Worm (Caenorhabditis elegans): ENCODE results near the gene lys-3.

Gene lys-3

ce11 chrV:10281374-10281773 lies 2.0 kb downstream of the lys-3 start, which contains the start of gene lys-2 (continued):
- TF ChIP-seq spr-1 (tag; optimal IDR thresholded peaks at IDR 0.05) (no peak), nhr-6 (tag; optimal IDR thresholded peaks at IDR 0.05) (peak; percentile 42), aha-1 (tag) (peak; percentile 29)

- TF ChIP-seq daf-8 (GFP tag; IDR thresholded peaks at IDR 0.05) (no peak), php-3 (GFP tag; IDR thresholded peaks at IDR 0.05) (peak; percentile 82), pqm-1 (tag; optimal IDR thresholded peaks at IDR 0.05) (peak; percentile 69), dmd-6 (GFP tag; IDR thresholded peaks at IDR 0.05) (peak; percentile 63), hif-1 (tag; optimal IDR thresholded peaks at IDR 0.05) (peak in 1 of 2 experiments; percentile 18), daf-16 (GFP tag; optimal IDR thresholded peaks at IDR 0.05) (no peak), daf-16 (tag; optimal IDR thresholded peaks at IDR 0.05) (peak; percentile 88), dve-1 (tag; optimal IDR thresholded peaks at IDR 0.05; ENCODE audit: insufficient read depth) (peak; percentile 83), nhr-28 (tag; optimal IDR thresholded peaks at IDR 0.05) (peak; percentile 70), hlh-11 (tag; optimal IDR thresholded peaks at IDR 0.05) (peak; percentile 46), madf-5 (GFP tag; IDR thresholded peaks at IDR 0.05) (no peak), nhr-77 (tag; optimal IDR thresholded peaks at IDR 0.05) (peak; percentile 28), zfp-2 (tag; optimal IDR thresholded peaks at IDR 0.05) (no peak)
These were observed 3.2 kb downstream of the lys-3 start for ce11 chrV:10280112-10280511.

DNA sequence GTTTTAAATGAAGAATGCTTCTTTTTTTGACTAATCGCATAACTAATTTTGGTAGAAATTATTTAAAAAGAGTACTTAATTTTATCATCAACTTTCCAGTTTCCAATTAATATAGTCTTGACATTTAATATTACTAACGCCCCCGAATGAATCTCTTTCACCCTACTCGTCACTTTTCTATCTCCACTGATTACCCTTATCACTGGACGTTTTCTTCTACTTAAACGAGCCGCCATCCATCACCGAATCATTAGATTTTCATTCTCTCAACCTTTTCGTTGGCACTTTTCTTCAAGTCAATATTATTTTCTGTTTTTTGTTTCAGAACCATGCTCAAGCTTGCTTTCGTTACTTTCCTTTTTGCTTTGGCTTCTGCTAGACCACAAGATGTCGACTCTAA lies 5.8 kb downstream of the lys-3 start, which contains the start of gene lys-1:
TSS of gene lys-1 (plus strand) at position 326 of the 400 bp plus-strand sequence.
- TF ChIP-seq spr-1 (tag; optimal IDR thresholded peaks at IDR 0.05) (no peak), daf-19 (GFP tag; conservative IDR thresholded peaks at IDR 0.05) (no peak), lin-1 (GFP tag; IDR thresholded peaks at IDR 0.05) (no peak), mdt-29 (GFP tag; IDR thresholded peaks at IDR 0.05) (no peak), nhr-28 (tag; optimal IDR thresholded peaks at IDR 0.05) (peak; percentile 68), nhr-42 (GFP tag; IDR thresholded peaks at IDR 0.05) (no peak), egl-27 (tag; optimal IDR thresholded peaks at IDR 0.05) (no peak), ztf-11 (tag; optimal IDR thresholded peaks at IDR 0.05) (no peak), hlh-11 (tag; optimal IDR thresholded peaks at IDR 0.05) (peak; percentile 48), F49E8.2 (tag; optimal IDR thresholded peaks at IDR 0.05; ENCODE audit: borderline replicate concordance) (no peak), aly-2 (tag; optimal IDR thresholded peaks at IDR 0.05) (no peak), F10B5.3 (tag; optimal IDR thresholded peaks at IDR 0.05) (no peak), set-16 (GFP tag; IDR thresholded peaks at IDR 0.05) (no peak), daf-16 (GFP tag; optimal IDR thresholded peaks at IDR 0.05) (no peak), daf-16 (tag; optimal IDR thresholded peaks at IDR 0.05) (peak; percentile 60), fkh-10 (GFP tag; optimal IDR thresholded peaks at IDR 0.05) (no peak), nhr-77 (tag; optimal IDR thresholded peaks at IDR 0.05) (peak; percentile 8), nhr-48 (tag; optimal IDR thresholded peaks at IDR 0.05) (no peak), nhr-111 (GFP tag; optimal IDR thresholded peaks at IDR 0.05) (no peak), sdz-12 (GFP tag; optimal IDR thresholded peaks at IDR 0.05) (no peak), egl-43 (GFP tag; IDR thresholded peaks at IDR 0.05) (no peak), dve-1 (tag; optimal IDR thresholded peaks at IDR 0.05; ENCODE audit: insufficient read depth) (peak; percentile 24), nhr-10 (tag; optimal IDR thresholded peaks at IDR 0.05) (no peak), lin-39 (tag; optimal IDR thresholded peaks at IDR 0.05) (no peak), dmd-6 (GFP tag; IDR thresholded peaks at IDR 0.05) (peak; percentile 55), Y75B8A.6 (GFP tag; IDR thresholded peaks at IDR 0.05) (no peak), F44E2.7 (GFP tag; IDR thresholded peaks at IDR 0.05) (no peak), arid-1 (GFP tag; conservative IDR thresholded peaks at IDR 0.05) (no peak), nhr-237 (tag; optimal IDR thresholded peaks at IDR 0.05) (no peak), cey-2 (tag; optimal IDR thresholded peaks at IDR 0.05; ENCODE audit: borderline replicate concordance, insufficient read depth) (no peak), aha-1 (tag) (no peak), fos-1 (tag; optimal IDR thresholded peaks at IDR 0.05) (no peak), ZK337.2 (GFP tag; IDR thresholded peaks at IDR 0.05) (no peak), ceh-20 (GFP tag; IDR thresholded peaks at IDR 0.05) (no peak), ceh-28 (tag; optimal IDR thresholded peaks at IDR 0.05) (no peak), lin-13 (GFP tag; optimal IDR thresholded peaks at IDR 0.05) (no peak), dmd-9 (GFP tag; IDR thresholded peaks at IDR 0.05) (no peak), unc-130 (GFP tag; optimal IDR thresholded peaks at IDR 0.05) (no peak), snpc-4 (tag; optimal IDR thresholded peaks at IDR 0.05) (no peak), lsy-2 (tag; optimal IDR thresholded peaks at IDR 0.05) (no peak), attf-4 (tag; optimal IDR thresholded peaks at IDR 0.05) (no peak), php-3 (GFP tag; IDR thresholded peaks at IDR 0.05) (no peak)

Measured in whole organism, L4 larva.